Worm (Caenorhabditis elegans) whole organism, L3 larva: ENCODE measurements around the gene Y49F6B.9.
"Not testable (repeated sequence)": the region's sequence is repeated elsewhere in the genome, so short reads cannot be mapped to it uniquely, and the experiment has no call there.

ENCODE experiments used
- R02D3.7 ChIP-seq: fragments of 150-350 bp; optimal IDR thresholded peaks from 2 replicates; lab custom pipeline; 2014; ENCODE audit warnings: missing biosample characterization, missing genetic modification characterization
- ZK546.5 ChIP-seq: sonication (generic microtip); optimal IDR thresholded peaks from 2 replicates; lab custom pipeline; 2017; ENCODE audit warnings: missing biosample characterization, missing genetic modification characterization
- aly-2 ChIP-seq: fragments of 150-350 bp; optimal IDR thresholded peaks from 2 replicates; lab custom pipeline; 2014; ENCODE audit warnings: missing biosample characterization, missing genetic modification characterization
- ama-1 ChIP-seq: fragments of 150-350 bp; optimal IDR thresholded peaks from 2 replicates; lab custom pipeline; 2018
- ceh-16 ChIP-seq: sonication (generic microtip); optimal IDR thresholded peaks from 2 replicates; lab custom pipeline; 2017; ENCODE audit warnings: missing biosample characterization, missing genetic modification characterization
- ceh-28 ChIP-seq: fragments of 150-350 bp; optimal IDR thresholded peaks from 2 replicates; lab custom pipeline; 2014; ENCODE audit warnings: missing biosample characterization, missing genetic modification reagents, missing genetic modification characterization
- ceh-82 ChIP-seq: fragments of 150-350 bp; optimal IDR thresholded peaks from 2 replicates; lab custom pipeline; 2014; ENCODE audit warnings: missing biosample characterization, missing genetic modification characterization
- ceh-9 ChIP-seq: sonication (generic microtip); optimal IDR thresholded peaks from 2 replicates; lab custom pipeline; 2018; ENCODE audit warnings: missing biosample characterization, missing genetic modification characterization
- daf-12 ChIP-seq: fragments of 150-350 bp; optimal IDR thresholded peaks from 2 replicates; lab custom pipeline; 2014; ENCODE audit warnings: missing biosample characterization, missing genetic modification reagents, missing genetic modification characterization
- egl-27 ChIP-seq: sonication (generic microtip); optimal IDR thresholded peaks from 4 replicates; lab custom pipeline; 2017; ENCODE audit warnings: missing biosample characterization, missing genetic modification reagents, missing genetic modification characterization
- egl-5 ChIP-seq: fragments of 150-350 bp; optimal IDR thresholded peaks from 2 replicates; lab custom pipeline; 2017; ENCODE audit warnings: missing biosample characterization, missing genetic modification reagents, missing genetic modification characterization, inconsistent platforms
- elt-2 ChIP-seq: sonication (generic microtip); optimal IDR thresholded peaks from 2 replicates; lab custom pipeline; 2016; ENCODE audit warnings: missing genetic modification reagents, mild to moderate bottlenecking, missing genetic modification characterization, missing compliant biosample characterization
- elt-3 ChIP-seq, 3 experiments: fragments of 150-350 bp in 1 of 3; sonication (generic microtip) in 2 of 3; optimal IDR thresholded peaks; 2 replicates in 2 of 3; 4 replicates in 1 of 3; lab custom pipeline; 2014 to 2017; ENCODE audit warnings: missing biosample characterization in 3 of 3, missing genetic modification characterization in 3 of 3
- eor-1 ChIP-seq, 2 experiments: fragments of 150-350 bp; optimal IDR thresholded peaks; 2 replicates each; lab custom pipeline; 2014 to 2018; ENCODE audit warnings: missing biosample characterization in 2 of 2, missing genetic modification characterization in 2 of 2
- fkh-10 ChIP-seq: sonication (generic microtip); optimal IDR thresholded peaks from 2 replicates; lab custom pipeline; 2017; ENCODE audit warnings: missing biosample characterization, missing genetic modification reagents, missing genetic modification characterization
- fkh-2 ChIP-seq: fragments of 150-350 bp; optimal IDR thresholded peaks from 2 replicates; lab custom pipeline; 2014; ENCODE audit warnings: missing biosample characterization, missing genetic modification reagents, missing genetic modification characterization
- fos-1 ChIP-seq: fragments of 150-350 bp; optimal IDR thresholded peaks from 2 replicates; lab custom pipeline; 2014; ENCODE audit warnings: missing biosample characterization, missing genetic modification characterization
- hmg-11 ChIP-seq: sonication (generic microtip); optimal IDR thresholded peaks from 2 replicates; lab custom pipeline; 2016; ENCODE audit warnings: missing genetic modification characterization, missing compliant biosample characterization
- jun-1 ChIP-seq: fragments of 150-350 bp; optimal IDR thresholded peaks from 2 replicates; lab custom pipeline; 2014; ENCODE audit warnings: missing biosample characterization, missing genetic modification reagents, missing genetic modification characterization
- lin-15B ChIP-seq: fragments of 150-350 bp; optimal IDR thresholded peaks from 2 replicates; lab custom pipeline; 2014; ENCODE audit warnings: missing biosample characterization, missing genetic modification characterization
- lin-39 ChIP-seq: fragments of 150-350 bp; optimal IDR thresholded peaks from 2 replicates; lab custom pipeline; 2018; ENCODE audit warnings: missing biosample characterization, missing genetic modification reagents, missing genetic modification characterization
- lsy-12 ChIP-seq: sonication (generic microtip); optimal IDR thresholded peaks from 2 replicates; lab custom pipeline; 2016; ENCODE audit warnings: mild to moderate bottlenecking, missing genetic modification characterization, missing compliant biosample characterization
- mdl-1 ChIP-seq: fragments of 150-350 bp; optimal IDR thresholded peaks from 2 replicates; lab custom pipeline; 2014; ENCODE audit warnings: missing biosample characterization, missing genetic modification characterization
- mml-1 ChIP-seq: fragments of 150-350 bp; sonication (generic microtip); optimal IDR thresholded peaks from 3 replicates; lab custom pipeline; 2014; ENCODE audit warnings: missing biosample characterization, missing genetic modification characterization
- nfya-1 ChIP-seq: sonication (generic microtip); optimal IDR thresholded peaks from 2 replicates; lab custom pipeline; 2017; ENCODE audit warnings: missing genetic modification characterization, mild to moderate bottlenecking, missing compliant biosample characterization, antibody characterized with exemption, moderate library complexity; ENCODE audit not compliant: insufficient read depth
- nhr-11 ChIP-seq: fragments of 150-350 bp; optimal IDR thresholded peaks from 2 replicates; lab custom pipeline; 2014; ENCODE audit warnings: missing biosample characterization, missing genetic modification characterization
- nhr-12 ChIP-seq: fragments of 150-350 bp; optimal IDR thresholded peaks from 2 replicates; lab custom pipeline; 2014; ENCODE audit warnings: missing biosample characterization, missing genetic modification characterization
- nhr-23 ChIP-seq: fragments of 150-350 bp; optimal IDR thresholded peaks from 2 replicates; lab custom pipeline; 2014; ENCODE audit warnings: missing biosample characterization, missing genetic modification reagents, missing genetic modification characterization
- nhr-237 ChIP-seq: fragments of 150-350 bp; optimal IDR thresholded peaks from 2 replicates; lab custom pipeline; 2014; ENCODE audit warnings: missing biosample characterization, missing genetic modification characterization
- nhr-25 ChIP-seq: sonication (generic microtip); optimal IDR thresholded peaks from 2 replicates; lab custom pipeline; 2017; ENCODE audit warnings: missing biosample characterization, missing genetic modification characterization
- nhr-28 ChIP-seq: fragments of 150-350 bp; optimal IDR thresholded peaks from 2 replicates; lab custom pipeline; 2014; ENCODE audit warnings: missing biosample characterization, missing genetic modification characterization
- nhr-67 ChIP-seq: fragments of 150-350 bp; optimal IDR thresholded peaks from 2 replicates; lab custom pipeline; 2014; ENCODE audit warnings: missing biosample characterization, missing genetic modification characterization
- nhr-76 ChIP-seq: fragments of 150-350 bp; sonication (generic microtip); optimal IDR thresholded peaks from 5 replicates; lab custom pipeline; 2014; ENCODE audit warnings: missing biosample characterization, missing genetic modification characterization
- nhr-77 ChIP-seq: fragments of 150-350 bp; optimal IDR thresholded peaks from 2 replicates; lab custom pipeline; 2014; ENCODE audit warnings: missing biosample characterization, missing genetic modification characterization
- pha-4 ChIP-seq: fragments of 150-350 bp; optimal IDR thresholded peaks from 2 replicates; lab custom pipeline; 2014; ENCODE audit warnings: missing biosample characterization, missing genetic modification reagents, missing genetic modification characterization
- pqm-1 ChIP-seq: fragments of 150-350 bp; optimal IDR thresholded peaks from 2 replicates; lab custom pipeline; 2017; ENCODE audit warnings: missing biosample characterization, missing genetic modification characterization, inconsistent platforms
- sea-2 ChIP-seq: fragments of 150-350 bp; sonication (generic microtip); optimal IDR thresholded peaks from 4 replicates; lab custom pipeline; 2014; ENCODE audit warnings: missing biosample characterization, missing genetic modification reagents, missing genetic modification characterization
- skn-1 ChIP-seq: fragments of 150-350 bp; optimal IDR thresholded peaks from 2 replicates; lab custom pipeline; 2014; ENCODE audit warnings: missing biosample characterization, missing genetic modification characterization
- snpc-4 ChIP-seq: fragments of 150-350 bp; optimal IDR thresholded peaks from 2 replicates; lab custom pipeline; 2014; ENCODE audit warnings: missing biosample characterization, missing genetic modification characterization
- tbx-2 ChIP-seq: sonication (generic microtip); optimal IDR thresholded peaks from 2 replicates; lab custom pipeline; 2016; ENCODE audit warnings: mild to moderate bottlenecking, missing genetic modification characterization, missing compliant biosample characterization
- unc-39 ChIP-seq: sonication (generic microtip); optimal IDR thresholded peaks from 4 replicates; lab custom pipeline; 2017; ENCODE audit warnings: missing biosample characterization, missing genetic modification characterization
- unc-62 ChIP-seq: fragments of 150-350 bp; sonication (generic microtip); optimal IDR thresholded peaks from 4 replicates; lab custom pipeline; 2014; ENCODE audit warnings: missing biosample characterization, missing genetic modification reagents, missing genetic modification characterization
- zag-1 ChIP-seq: fragments of 150-350 bp; optimal IDR thresholded peaks from 2 replicates; lab custom pipeline; 2014; ENCODE audit warnings: missing biosample characterization, missing genetic modification characterization
- ztf-11 ChIP-seq: fragments of 150-350 bp; optimal IDR thresholded peaks from 2 replicates; lab custom pipeline; 2014; ENCODE audit warnings: missing biosample characterization, missing genetic modification characterization
- ztf-4 ChIP-seq: fragments of 150-350 bp; optimal IDR thresholded peaks from 2 replicates; lab custom pipeline; 2014; ENCODE audit warnings: missing biosample characterization, missing genetic modification characterization

Y49F6B.9 gene

DNA sequence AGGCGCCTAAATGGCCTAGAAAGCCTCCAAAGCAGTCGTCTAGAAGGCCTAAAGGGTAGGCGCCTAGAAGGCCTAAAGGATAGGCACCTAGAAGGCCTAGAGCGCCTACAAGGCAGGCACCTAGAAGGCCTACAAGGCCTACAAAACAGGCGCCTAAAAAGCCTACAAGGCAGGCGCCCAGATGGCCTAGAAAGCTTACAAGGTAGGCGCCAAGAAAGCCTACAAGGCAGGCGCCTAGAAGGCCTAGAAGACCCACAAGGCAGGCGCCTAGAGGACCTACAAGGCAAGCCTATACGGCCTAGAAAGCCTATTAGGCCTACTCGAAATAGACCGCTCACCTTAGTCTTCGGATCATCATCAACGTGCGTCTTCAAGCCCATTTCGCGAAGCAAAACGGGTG, 2.8 kb upstream of the Y49F6B.9 start:
- TF ChIP-seq lin-15B (tag; lab: Kevin White, UChicago) (no peak), lin-39 (tag; lab: Kevin White, UChicago) (no peak)

- TF ChIP-seq fkh-2 (tag; lab: Kevin White, UChicago) = no peak
- no peak for TF ChIP-seq sea-2 (GFP tag; lab: Kevin White, UChicago)
- TF ChIP-seq nhr-76 = no peak
- no peak for TF ChIP-seq ZK546.5 (tag; lab: Kevin White, UChicago)
- TF ChIP-seq hmg-11 (tag; lab: Kevin White, UChicago) = no peak
- TF ChIP-seq nhr-11 (tag; lab: Kevin White, UChicago) = no peak
- no peak for TF ChIP-seq elt-3 (tag; optimal IDR thresholded peaks at IDR 0.05; lab: Kevin White, UChicago)
- TF ChIP-seq nhr-77 (tag; lab: Kevin White, UChicago) = no peak
- no peak for TF ChIP-seq eor-1 (tag; optimal IDR thresholded peaks at IDR 0.05; lab: Kevin White, UChicago)
- TF ChIP-seq nhr-12 (tag; lab: Kevin White, UChicago) = no peak
- TF ChIP-seq ztf-11 (tag; lab: Kevin White, UChicago) = no peak
- no peak for TF ChIP-seq unc-39 (tag; lab: Kevin White, UChicago)
- no peak for TF ChIP-seq nhr-237 (tag; lab: Kevin White, UChicago)
- TF ChIP-seq pqm-1 = no peak
- TF ChIP-seq ceh-82 (tag; lab: Kevin White, UChicago) = no peak
- no peak for TF ChIP-seq ceh-28
- TF ChIP-seq snpc-4 (tag; lab: Kevin White, UChicago) = no peak
- no peak for TF ChIP-seq nfya-1 (tag; lab: Kevin White, UChicago)
- no peak for TF ChIP-seq R02D3.7 (tag; lab: Kevin White, UChicago)
- TF ChIP-seq ztf-4 = no peak
Measured at ce11 chrII:3500373-3500772, 1.2 kb upstream of the Y49F6B.9 start.

DNA sequence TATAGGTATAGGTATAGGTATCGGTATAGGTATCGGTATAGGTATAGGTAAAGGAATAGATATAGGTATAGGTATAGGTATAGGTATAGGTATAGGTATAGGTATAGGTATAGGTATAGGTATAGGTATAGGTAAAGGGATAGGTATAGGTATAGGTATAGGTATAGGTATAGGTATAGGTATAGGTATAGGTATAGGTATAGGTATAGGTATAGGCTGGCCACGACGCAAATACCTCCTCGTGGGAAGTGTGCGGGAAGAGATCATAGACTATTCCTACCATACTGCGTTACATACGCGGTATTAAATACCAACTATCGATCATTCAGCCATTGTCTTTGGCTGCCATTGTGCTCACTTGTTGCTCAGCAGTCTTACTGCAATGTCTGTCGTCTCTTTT, 8.4 kb downstream of the Y49F6B.9 start, which contains the start of gene fbxb-112:
Gene fbxb-112, plus strand, starts transcription at position 301 of the 400 bp plus-strand sequence.
- TF ChIP-seq nhr-25 (tag; lab: Kevin White, UChicago); pqm-1; pha-4 (tag; lab: Kevin White, UChicago): not testable (repeated sequence)

- TF ChIP-seq unc-62 (no peak), nhr-11 (tag; lab: Kevin White, UChicago) (no peak), ztf-11 (tag; lab: Kevin White, UChicago) (no peak), nhr-67 (no peak), snpc-4 (tag; lab: Kevin White, UChicago) (peak; percentile 55), R02D3.7 (tag; lab: Kevin White, UChicago) (peak; percentile 1), egl-5 (tag; lab: Kevin White, UChicago) (peak; percentile 69), nhr-25 (tag; lab: Kevin White, UChicago) (peak; percentile 20), aly-2 (no peak), ceh-16 (tag; lab: Kevin White, UChicago) (no peak), ztf-4 (no peak), ceh-82 (tag; lab: Kevin White, UChicago) (no peak), tbx-2 (tag; lab: Kevin White, UChicago) (no peak), nhr-237 (tag; lab: Kevin White, UChicago) (no peak), elt-3 (tag; optimal IDR thresholded peaks at IDR 0.05; lab: Kevin White, UChicago) (no peak), ceh-9 (no peak), nhr-12 (tag; lab: Kevin White, UChicago) (no peak), fkh-2 (tag; lab: Kevin White, UChicago) (no peak), lin-39 (tag; lab: Kevin White, UChicago) (peak; percentile 59), sea-2 (GFP tag; lab: Kevin White, UChicago) (no peak), fkh-10 (GFP tag; lab: Kevin White, UChicago) (peak; percentile 17), eor-1 (tag; optimal IDR thresholded peaks at IDR 0.05; lab: Kevin White, UChicago) (no peak), daf-12 (tag; lab: Kevin White, UChicago) (no peak), ceh-28 (no peak), skn-1 (no peak), fos-1 (tag; lab: Kevin White, UChicago) (no peak), zag-1 (tag; lab: Kevin White, UChicago) (no peak), nfya-1 (tag; lab: Kevin White, UChicago) (peak; percentile 55), mml-1 (tag; lab: Kevin White, UChicago) (no peak), ZK546.5 (tag; lab: Kevin White, UChicago) (no peak), ama-1 (lab: Kevin White, UChicago) (no peak), nhr-77 (tag; lab: Kevin White, UChicago) (no peak), lsy-12 (tag; lab: Kevin White, UChicago) (no peak), pqm-1 (no peak), mdl-1 (tag; lab: Kevin White, UChicago) (no peak), elt-2 (peak; percentile 11), lin-15B (tag; lab: Kevin White, UChicago) (peak; percentile 91), pha-4 (tag; lab: Kevin White, UChicago) (no peak), nhr-23 (tag; lab: Kevin White, UChicago) (peak; percentile 17), hmg-11 (tag; lab: Kevin White, UChicago) (no peak), nhr-28 (tag; lab: Kevin White, UChicago) (no peak), egl-27 (tag; lab: Kevin White, UChicago) (no peak), jun-1 (tag; lab: Kevin White, UChicago) (no peak)
Measured at ce11 chrII:3482231-3482630, 17.0 kb downstream of the Y49F6B.9 start, which contains the start of gene smu-2. smu-2 (plus strand) TSS chrII:3482408.
